Worm (Caenorhabditis elegans) whole organism, midembryonic: Measurements from ENCODE around the gene tebp-2.

ENCODE experiments used
- T22C8.4 ChIP-seq: fragments of 200-800 bp; sonication (Bioruptor generic); IDR thresholded peaks from 2 replicates; pipeline ENCODE4 v1.3.6; 2022; ENCODE audit warnings: missing genetic modification characterization, missing compliant biosample characterization
- cog-1 ChIP-seq: sonication (generic microtip); optimal IDR thresholded peaks from 2 replicates; lab custom pipeline; 2016; ENCODE audit warnings: missing genetic modification characterization, missing compliant biosample characterization
- flt-1 ChIP-seq: fragments of 200-800 bp; sonication (Bioruptor generic); IDR thresholded peaks from 2 replicates; pipeline ENCODE4 v1.3.6; 2022; ENCODE audit warnings: missing genetic modification characterization, missing compliant biosample characterization
- klf-2 ChIP-seq: fragments of 200-800 bp; sonication (Bioruptor generic); conservative IDR thresholded peaks from 2 replicates; pipeline ENCODE4 v1.3.6; 2022; ENCODE audit warnings: missing genetic modification reagents, missing genetic modification characterization, missing compliant biosample characterization
- med-1 ChIP-seq: sonication (generic microtip); optimal IDR thresholded peaks from 2 replicates; lab custom pipeline; 2017; ENCODE audit warnings: missing genetic modification characterization, mild to moderate bottlenecking, missing compliant biosample characterization, antibody characterized with exemption, missing genetic modification reagents; ENCODE audit not compliant: insufficient read depth
- ref-1 ChIP-seq: fragments of 200-800 bp; sonication (Bioruptor generic); conservative IDR thresholded peaks from 2 replicates; pipeline ENCODE4 v1.3.6; 2022; ENCODE audit warnings: missing genetic modification reagents, missing genetic modification characterization, missing compliant biosample characterization
- tab-1 ChIP-seq: fragments of 200-800 bp; sonication (Bioruptor generic); IDR thresholded peaks from 2 replicates; pipeline ENCODE4 v1.3.6; 2022; ENCODE audit warnings: missing genetic modification characterization, missing compliant biosample characterization
- ztf-23 ChIP-seq: fragments of 200-800 bp; sonication (Bioruptor generic); IDR thresholded peaks from 2 replicates; pipeline ENCODE4 v1.3.6; 2022; ENCODE audit warnings: missing genetic modification reagents, missing genetic modification characterization, missing compliant biosample characterization
- ztf-29 ChIP-seq: fragments of 200-800 bp; sonication (Bioruptor generic); IDR thresholded peaks from 2 replicates; pipeline ENCODE4 v1.3.6; 2022; ENCODE audit warnings: missing genetic modification reagents, missing genetic modification characterization, missing compliant biosample characterization

Gene tebp-2

ce11 chrIV:5519044-5519443, 22.4 kb upstream of the tebp-2 start:
- no peak for TF ChIP-seq T22C8.4 (GFP tag; lab: Robert Waterston, UW)
- no peak for TF ChIP-seq klf-2 (GFP tag; lab: Robert Waterston, UW)

ce11 chrIV:5526711-5527383, 14.6 kb upstream of the tebp-2 start:
- TF ChIP-seq ztf-29 (GFP tag; lab: Robert Waterston, UW) (no peak), T22C8.4 (GFP tag; lab: Robert Waterston, UW) (no peak), med-1 (no peak), klf-2 (GFP tag; lab: Robert Waterston, UW) (0 out of 2 replicates have a peak, but pooled peaks have one; percentile 23), cog-1 (peak; percentile 45), ztf-23 (GFP tag; lab: Robert Waterston, UW) (no peak), ref-1 (GFP tag; lab: Robert Waterston, UW) (no peak), tab-1 (GFP tag; lab: Robert Waterston, UW) (no peak), flt-1 (GFP tag; lab: Robert Waterston, UW) (no peak)

ce11 chrIV:5528285-5528684, 13.1 kb upstream of the tebp-2 start, which contains the start of gene unc-5:
unc-5 (minus strand) TSS chrIV:5528338.
- TF ChIP-seq flt-1 (GFP tag; lab: Robert Waterston, UW) (no peak), tab-1 (GFP tag; lab: Robert Waterston, UW) (no peak), cog-1 (no peak)

DNA sequence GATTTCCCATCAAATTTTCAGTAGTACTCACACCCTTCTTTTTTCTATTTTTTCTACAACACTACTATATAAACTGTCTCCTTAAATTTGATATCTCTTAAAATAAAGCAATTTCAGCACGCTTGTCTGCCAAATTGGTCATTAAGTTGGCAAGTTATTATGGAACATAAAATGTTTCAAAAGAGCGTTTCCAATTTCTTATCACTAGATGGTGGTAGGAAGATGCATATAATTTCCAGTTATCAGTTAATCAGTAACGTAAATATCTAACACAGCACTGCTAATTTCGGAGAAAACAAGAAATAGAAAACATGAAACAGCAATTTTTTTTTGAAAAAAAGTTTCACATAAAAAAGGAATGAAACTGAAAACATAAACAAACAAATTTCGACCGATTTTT, 10.4 kb upstream of the tebp-2 start:
- TF ChIP-seq T22C8.4 (GFP tag; lab: Robert Waterston, UW) (no peak), med-1 (no peak), klf-2 (GFP tag; lab: Robert Waterston, UW) (no peak), ztf-23 (GFP tag; lab: Robert Waterston, UW) (no peak), tab-1 (GFP tag; lab: Robert Waterston, UW) (no peak), ref-1 (GFP tag; lab: Robert Waterston, UW) (no peak), ztf-29 (GFP tag; lab: Robert Waterston, UW) (no peak), cog-1 (no peak)

DNA sequence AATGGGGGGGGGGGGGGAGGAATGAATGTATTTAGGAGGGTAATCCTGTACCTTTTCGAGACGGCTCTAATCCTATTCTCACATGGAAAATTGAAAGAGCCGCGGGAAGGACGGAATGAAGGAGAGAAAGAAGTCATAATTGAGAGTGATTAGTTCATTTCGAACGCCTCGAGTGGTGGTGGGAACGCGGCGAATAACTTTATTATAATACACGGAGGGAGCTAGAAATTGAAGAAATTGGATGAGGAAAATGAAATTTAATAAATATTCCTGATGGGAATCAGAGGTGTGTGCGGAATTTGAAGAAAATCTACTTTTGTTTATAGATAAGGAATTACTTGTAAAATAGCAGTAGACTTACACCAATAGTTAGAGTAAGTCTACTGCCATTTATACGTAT, 7.9 kb upstream of the tebp-2 start:
- TF ChIP-seq ztf-29 (GFP tag; lab: Robert Waterston, UW): no peak
- no peak for TF ChIP-seq tab-1 (GFP tag; lab: Robert Waterston, UW)
- no peak for TF ChIP-seq T22C8.4 (GFP tag; lab: Robert Waterston, UW)
- TF ChIP-seq flt-1 (GFP tag; lab: Robert Waterston, UW): no peak
- no peak for TF ChIP-seq ref-1 (GFP tag; lab: Robert Waterston, UW)
- TF ChIP-seq ztf-23 (GFP tag; lab: Robert Waterston, UW): no peak
- TF ChIP-seq med-1: no peak

DNA sequence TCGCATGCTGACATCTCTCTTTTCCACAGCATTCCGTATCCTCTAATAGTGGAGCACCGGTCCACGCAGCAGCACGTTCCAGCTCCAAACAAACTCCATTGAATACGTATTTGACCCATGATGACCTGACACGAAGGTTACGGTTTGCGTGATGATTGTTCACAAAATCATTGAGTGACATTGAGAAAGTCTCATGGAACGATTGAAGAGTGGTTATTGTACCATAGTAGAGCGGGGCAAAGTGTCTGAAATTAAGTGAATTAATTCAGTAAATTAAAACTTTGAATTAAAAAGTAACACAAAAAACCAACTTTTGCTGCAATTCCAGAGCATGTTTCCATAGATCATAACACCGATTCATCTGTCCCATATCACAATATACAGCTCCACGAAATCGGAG, 6.8 kb upstream of the tebp-2 start:
- TF ChIP-seq cog-1 (no peak), ref-1 (GFP tag; lab: Robert Waterston, UW) (no peak), flt-1 (GFP tag; lab: Robert Waterston, UW) (no peak), T22C8.4 (GFP tag; lab: Robert Waterston, UW) (no peak), med-1 (no peak), klf-2 (GFP tag; lab: Robert Waterston, UW) (no peak), ztf-23 (GFP tag; lab: Robert Waterston, UW) (no peak), ztf-29 (GFP tag; lab: Robert Waterston, UW) (no peak), tab-1 (GFP tag; lab: Robert Waterston, UW) (no peak)

- TF ChIP-seq T22C8.4 (GFP tag; lab: Robert Waterston, UW) (no peak), ztf-29 (GFP tag; lab: Robert Waterston, UW) (no peak), ref-1 (GFP tag; lab: Robert Waterston, UW) (no peak), klf-2 (GFP tag; lab: Robert Waterston, UW) (no peak), cog-1 (no peak), med-1 (no peak), tab-1 (GFP tag; lab: Robert Waterston, UW) (no peak), flt-1 (GFP tag; lab: Robert Waterston, UW) (no peak), ztf-23 (GFP tag; lab: Robert Waterston, UW) (no peak)
Measured at ce11 chrIV:5535780-5536179, 5.6 kb upstream of the tebp-2 start.

- TF ChIP-seq flt-1 (GFP tag; lab: Robert Waterston, UW) (no peak), med-1 (no peak), tab-1 (GFP tag; lab: Robert Waterston, UW) (no peak), cog-1 (no peak), T22C8.4 (GFP tag; lab: Robert Waterston, UW) (no peak), ztf-23 (GFP tag; lab: Robert Waterston, UW) (no peak), klf-2 (GFP tag; lab: Robert Waterston, UW) (no peak), ztf-29 (GFP tag; lab: Robert Waterston, UW) (no peak), ref-1 (GFP tag; lab: Robert Waterston, UW) (no peak)
Measured at ce11 chrIV:5537813-5538538, 3.5 kb upstream of the tebp-2 start, which contains the start of the genes fem-1 and drp-1. fem-1 (minus strand) TSS chrIV:5537962. drp-1 (plus strand) TSS chrIV:5538488.

DNA sequence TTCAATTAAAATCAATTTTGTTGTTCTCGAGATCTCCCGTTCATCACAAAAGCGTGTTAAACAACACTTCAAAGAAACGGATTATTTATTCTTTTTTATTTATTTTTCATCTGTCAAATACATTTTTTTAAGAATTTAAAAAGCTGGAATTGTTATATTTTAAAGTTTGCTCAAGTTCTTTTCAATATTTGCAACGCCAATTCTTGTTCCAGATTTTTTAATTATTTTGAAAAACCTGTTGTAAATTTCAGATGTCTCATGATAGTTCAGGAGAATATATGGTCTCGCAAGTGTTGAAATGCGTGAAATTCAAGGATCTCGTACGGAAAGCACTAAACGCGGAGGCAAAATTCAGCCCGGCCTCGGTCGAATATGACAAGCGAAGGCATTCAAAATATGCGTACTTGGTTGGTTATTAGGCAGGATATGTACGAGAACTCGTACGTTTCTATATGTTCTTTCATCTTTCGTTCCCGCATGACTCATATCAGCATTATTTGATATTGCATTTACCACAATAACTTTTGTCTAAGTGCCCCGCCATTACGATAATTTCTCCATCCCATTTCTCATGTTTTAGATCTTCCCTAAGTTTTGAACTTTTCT, 3.3 kb downstream of the tebp-2 start, which contains the start of gene cec-6:
Gene cec-6, plus strand, starts transcription at position 252 of the 606 bp plus-strand sequence.
- TF ChIP-seq klf-2 (GFP tag; lab: Robert Waterston, UW) (no peak), cog-1 (no peak), T22C8.4 (GFP tag; lab: Robert Waterston, UW) (no peak), ztf-23 (GFP tag; lab: Robert Waterston, UW) (no peak), flt-1 (GFP tag; lab: Robert Waterston, UW) (no peak), tab-1 (GFP tag; lab: Robert Waterston, UW) (no peak), ref-1 (GFP tag; lab: Robert Waterston, UW) (no peak), ztf-29 (GFP tag; lab: Robert Waterston, UW) (no peak), med-1 (no peak)
